Worm (Caenorhabditis elegans) whole organism, L2 larva: ENCODE data around the gene Y32F6B.9.
A peak's percentile ranks its signal among the peaks of the same experiment; 100 is the strongest.

ENCODE experiments used
- C34F6.9 ChIP-seq: fragments of 150-350 bp; optimal IDR thresholded peaks from 2 replicates; lab custom pipeline; 2014; ENCODE audit warnings: missing biosample characterization, missing genetic modification characterization
- F13H6.1 ChIP-seq: sonication (generic microtip); optimal IDR thresholded peaks from 2 replicates; lab custom pipeline; 2016; ENCODE audit warnings: missing genetic modification characterization, missing compliant biosample characterization
- R02D3.7 ChIP-seq: fragments of 150-350 bp; optimal IDR thresholded peaks from 2 replicates; lab custom pipeline; 2014; ENCODE audit warnings: missing biosample characterization, missing genetic modification characterization
- alr-1 ChIP-seq: fragments of 150-350 bp; optimal IDR thresholded peaks from 2 replicates; lab custom pipeline; 2014; ENCODE audit warnings: missing biosample characterization, missing genetic modification characterization
- aly-2 ChIP-seq: fragments of 150-350 bp; optimal IDR thresholded peaks from 2 replicates; lab custom pipeline; 2014; ENCODE audit warnings: missing biosample characterization, missing genetic modification characterization
- ama-1 ChIP-seq: fragments of 150-350 bp; optimal IDR thresholded peaks from 2 replicates; lab custom pipeline; 2018; ENCODE audit warnings: inconsistent platforms
- blmp-1 ChIP-seq: sonication (generic microtip); optimal IDR thresholded peaks from 2 replicates; lab custom pipeline; 2017; ENCODE audit warnings: missing genetic modification characterization, mild to moderate bottlenecking, missing compliant biosample characterization, antibody characterized with exemption, moderate library complexity; ENCODE audit not compliant: insufficient read depth
- crh-2 ChIP-seq: sonication (generic microtip); optimal IDR thresholded peaks from 2 replicates; lab custom pipeline; 2017; ENCODE audit warnings: missing biosample characterization, missing genetic modification characterization
- elt-1 ChIP-seq: fragments of 150-350 bp; optimal IDR thresholded peaks from 2 replicates; lab custom pipeline; 2014; ENCODE audit warnings: missing biosample characterization, missing genetic modification characterization
- elt-3 ChIP-seq: sonication (generic microtip); optimal IDR thresholded peaks from 2 replicates; lab custom pipeline; 2017; ENCODE audit warnings: missing biosample characterization, missing genetic modification characterization
- fos-1 ChIP-seq: fragments of 150-350 bp; optimal IDR thresholded peaks from 2 replicates; lab custom pipeline; 2014; ENCODE audit warnings: missing biosample characterization, missing genetic modification characterization
- gmeb-1 ChIP-seq: fragments of 150-350 bp; optimal IDR thresholded peaks from 2 replicates; lab custom pipeline; 2014; ENCODE audit warnings: missing biosample characterization, missing genetic modification characterization
- lin-13 ChIP-seq: fragments of 150-350 bp; optimal IDR thresholded peaks from 2 replicates; lab custom pipeline; 2014; ENCODE audit warnings: missing biosample characterization, missing genetic modification reagents, missing genetic modification characterization
- lin-39 ChIP-seq: fragments of 150-350 bp; optimal IDR thresholded peaks from 2 replicates; lab custom pipeline; 2014; ENCODE audit warnings: missing biosample characterization, missing genetic modification reagents, missing genetic modification characterization
- lsy-2 ChIP-seq, 2 experiments: fragments of 150-350 bp in 1 of 2; sonication (generic microtip) in 1 of 2; optimal IDR thresholded peaks; 2 replicates each; lab custom pipeline; 2014 to 2017; ENCODE audit warnings: missing biosample characterization in 2 of 2, missing genetic modification characterization in 2 of 2
- mab-5 ChIP-seq: fragments of 150-350 bp; optimal IDR thresholded peaks from 2 replicates; lab custom pipeline; 2014; ENCODE audit warnings: missing biosample characterization, missing genetic modification characterization
- mdl-1 ChIP-seq, 2 experiments: fragments of 150-350 bp in 1 of 2; sonication (generic microtip) in 1 of 2; optimal IDR thresholded peaks; 2 replicates each; lab custom pipeline; 2017; ENCODE audit warnings: missing biosample characterization in 2 of 2, missing genetic modification characterization in 2 of 2
- nhr-10 ChIP-seq: sonication (generic microtip); optimal IDR thresholded peaks from 2 replicates; lab custom pipeline; 2017; ENCODE audit warnings: missing biosample characterization, missing genetic modification characterization
- nhr-11 ChIP-seq: fragments of 150-350 bp; optimal IDR thresholded peaks from 2 replicates; lab custom pipeline; 2014; ENCODE audit warnings: missing biosample characterization, missing genetic modification characterization
- nhr-12 ChIP-seq: fragments of 150-350 bp; optimal IDR thresholded peaks from 2 replicates; lab custom pipeline; 2014; ENCODE audit warnings: missing biosample characterization, missing genetic modification characterization
- nhr-129 ChIP-seq: fragments of 150-350 bp; optimal IDR thresholded peaks from 2 replicates; lab custom pipeline; 2014; ENCODE audit warnings: missing biosample characterization, missing genetic modification characterization
- nhr-23 ChIP-seq: fragments of 150-350 bp; optimal IDR thresholded peaks from 2 replicates; lab custom pipeline; 2014; ENCODE audit warnings: missing biosample characterization, missing genetic modification reagents, missing genetic modification characterization
- nhr-237 ChIP-seq: fragments of 150-350 bp; optimal IDR thresholded peaks from 2 replicates; lab custom pipeline; 2014; ENCODE audit warnings: missing biosample characterization, missing genetic modification characterization
- nhr-25 ChIP-seq: fragments of 150-350 bp; sonication (generic microtip); optimal IDR thresholded peaks from 3 replicates; lab custom pipeline; 2014; ENCODE audit warnings: missing biosample characterization, missing genetic modification characterization
- nhr-77 ChIP-seq: fragments of 150-350 bp; optimal IDR thresholded peaks from 2 replicates; lab custom pipeline; 2014; ENCODE audit warnings: missing biosample characterization, missing genetic modification characterization
- sem-4 ChIP-seq: fragments of 150-350 bp; optimal IDR thresholded peaks from 2 replicates; lab custom pipeline; 2014; ENCODE audit warnings: missing biosample characterization, missing genetic modification reagents, missing genetic modification characterization
- skn-1 ChIP-seq: sonication (generic microtip); optimal IDR thresholded peaks from 2 replicates; lab custom pipeline; 2017; ENCODE audit warnings: missing biosample characterization, missing genetic modification characterization
- sma-3 ChIP-seq: sonication (generic microtip); optimal IDR thresholded peaks from 2 replicates; lab custom pipeline; 2016; ENCODE audit warnings: missing genetic modification reagents, missing genetic modification characterization, missing compliant biosample characterization
- sma-9 ChIP-seq, 2 experiments: fragments of 150-350 bp in 1 of 2; sonication (generic microtip) in 1 of 2; optimal IDR thresholded peaks; 2 replicates each; lab custom pipeline; 2014 to 2016; ENCODE audit warnings: missing genetic modification characterization in 2 of 2, mild to moderate bottlenecking in 1 of 2, missing biosample characterization in 1 of 2, missing compliant biosample characterization in 1 of 2, missing genetic modification reagents in 1 of 2, moderate library complexity in 1 of 2
- snpc-4 ChIP-seq: fragments of 150-350 bp; optimal IDR thresholded peaks from 2 replicates; lab custom pipeline; 2014; ENCODE audit warnings: missing biosample characterization, missing genetic modification characterization
- unc-39 ChIP-seq: fragments of 150-350 bp; optimal IDR thresholded peaks from 2 replicates; lab custom pipeline; 2014; ENCODE audit warnings: missing biosample characterization, missing genetic modification characterization
- ztf-1 ChIP-seq: fragments of 200-800 bp; sonication (Bioruptor generic); conservative IDR thresholded peaks from 2 replicates; pipeline ENCODE4 v1.3.6; 2022; ENCODE audit warnings: missing genetic modification characterization, missing compliant biosample characterization

Y32F6B.9 gene

ce11 chrV:10433721-10434120, 44.8 kb upstream of the Y32F6B.9 start, which contains the start of gene Y32F6A.4:
Gene Y32F6A.4 (minus strand): TSS chrV:10434067.
- TF ChIP-seq nhr-129 (tag; lab: Kevin White, UChicago) (no peak), lsy-2 (tag; optimal IDR thresholded peaks at IDR 0.05; lab: Kevin White, UChicago) (no peak), ztf-1 (GFP tag; lab: Robert Waterston, UW) (no peak), gmeb-1 (tag; lab: Kevin White, UChicago) (peak; percentile 8), crh-2 (tag; lab: Kevin White, UChicago) (peak; percentile 2), aly-2 (tag; lab: Kevin White, UChicago) (no peak), fos-1 (tag; lab: Kevin White, UChicago) (peak; percentile 51)

- peak; percentile 70 for TF ChIP-seq fos-1 (tag; lab: Kevin White, UChicago)
- peak; percentile 18 for TF ChIP-seq sma-9 (GFP tag; optimal IDR thresholded peaks at IDR 0.05; lab: Kevin White, UChicago)
- no peak for TF ChIP-seq sma-9 (tag; optimal IDR thresholded peaks at IDR 0.05; lab: Kevin White, UChicago)
- TF ChIP-seq elt-1 (tag; lab: Kevin White, UChicago), result no peak
- peak; percentile 42 for TF ChIP-seq crh-2 (tag; lab: Kevin White, UChicago)
These were observed 43.3 kb upstream of the Y32F6B.9 start for ce11 chrV:10435198-10435597.

- TF ChIP-seq nhr-237 (tag; lab: Kevin White, UChicago), result no peak
- TF ChIP-seq sma-3, result no peak
- TF ChIP-seq R02D3.7 (tag; lab: Kevin White, UChicago), result no peak
- no peak for TF ChIP-seq nhr-12
- no peak for TF ChIP-seq unc-39 (tag; lab: Kevin White, UChicago)
- no peak for TF ChIP-seq sma-9 (GFP tag; optimal IDR thresholded peaks at IDR 0.05; lab: Kevin White, UChicago)
- no peak for TF ChIP-seq sma-9 (tag; optimal IDR thresholded peaks at IDR 0.05; lab: Kevin White, UChicago)
- no peak for TF ChIP-seq snpc-4 (tag; lab: Kevin White, UChicago)
- no peak for TF ChIP-seq C34F6.9 (tag; lab: Kevin White, UChicago)
These were observed 41.9 kb upstream of the Y32F6B.9 start, which contains the start of gene set-22 for ce11 chrV:10436612-10437011. Gene set-22 (plus strand): TSS chrV:10436912.

ce11 chrV:10440723-10441122, 37.8 kb upstream of the Y32F6B.9 start, which contains the start of gene snf-10:
Gene snf-10 (minus strand): TSS chrV:10440823.
- TF ChIP-seq F13H6.1 (tag; lab: Kevin White, UChicago) (no peak), sem-4 (tag; lab: Kevin White, UChicago) (no peak), unc-39 (tag; lab: Kevin White, UChicago) (no peak), crh-2 (tag; lab: Kevin White, UChicago) (no peak), nhr-12 (no peak), nhr-11 (tag; lab: Kevin White, UChicago) (no peak), lin-13 (GFP tag; lab: Kevin White, UChicago) (no peak), nhr-77 (tag; lab: Kevin White, UChicago) (no peak), skn-1 (tag; lab: Kevin White, UChicago) (no peak), snpc-4 (tag; lab: Kevin White, UChicago) (no peak), sma-9 (GFP tag; optimal IDR thresholded peaks at IDR 0.05; lab: Kevin White, UChicago) (no peak), sma-9 (tag; optimal IDR thresholded peaks at IDR 0.05; lab: Kevin White, UChicago) (no peak), elt-3 (tag; lab: Kevin White, UChicago) (no peak), lin-39 (tag; lab: Kevin White, UChicago) (no peak), mab-5 (no peak), ama-1 (no peak), nhr-23 (no peak), nhr-25 (no peak), alr-1 (tag; lab: Kevin White, UChicago) (no peak), nhr-10 (tag; lab: Kevin White, UChicago) (no peak), lsy-2 (tag; optimal IDR thresholded peaks at IDR 0.05; lab: Kevin White, UChicago) (no peak)

ce11 chrV:10441135-10442024, 37.1 kb upstream of the Y32F6B.9 start, which contains the start of gene pap-1:
Gene pap-1 (plus strand): TSS chrV:10441974.
- TF ChIP-seq blmp-1 (no peak), fos-1 (tag; lab: Kevin White, UChicago) (peak; percentile 3), sma-9 (GFP tag; optimal IDR thresholded peaks at IDR 0.05; lab: Kevin White, UChicago) (peak; percentile 16), sma-9 (tag; optimal IDR thresholded peaks at IDR 0.05; lab: Kevin White, UChicago) (no peak), nhr-129 (tag; lab: Kevin White, UChicago) (peak; percentile 62), C34F6.9 (tag; lab: Kevin White, UChicago) (peak; percentile 50), mdl-1 (tag; optimal IDR thresholded peaks at IDR 0.05; lab: Kevin White, UChicago) (peak in 1 of 2 experiments; percentile 27), lsy-2 (tag; optimal IDR thresholded peaks at IDR 0.05; lab: Kevin White, UChicago) (peak in 1 of 2 experiments; percentile 39), snpc-4 (tag; lab: Kevin White, UChicago) (no peak)
- TF ChIP-seq, all 48 proteins: peak for 6
